Fruit fly (Drosophila melanogaster) whole organism, pupa: ENCODE data around the gene CG43165.

Experiments used
- CG10348 ChIP-seq: fragments of 200-800 bp; sonication (Bioruptor generic); IDR thresholded peaks from 2 replicates; pipeline ENCODE4 v1.3.6; 2022; ENCODE audit warnings: missing biosample characterization, missing genetic modification characterization
- CG12605 ChIP-seq: fragments of 200-800 bp; sonication (Bioruptor generic); IDR thresholded peaks from 2 replicates; pipeline ENCODE4 v1.3.6; 2022; ENCODE audit warnings: missing biosample characterization, missing genetic modification characterization
- CG13204 ChIP-seq: fragments of 200-800 bp; sonication (Bioruptor generic); optimal IDR thresholded peaks from 2 replicates; lab custom pipeline; 2018; ENCODE audit warnings: missing biosample characterization, mild to moderate bottlenecking, missing genetic modification characterization, moderate library complexity
- CG14655 ChIP-seq: fragments of 200-800 bp; sonication (Bioruptor generic); optimal IDR thresholded peaks from 3 replicates; lab custom pipeline; 2017; ENCODE audit warnings: mild to moderate bottlenecking, missing biosample characterization, missing genetic modification reagents, missing genetic modification characterization
- CG15710 ChIP-seq: fragments of 200-800 bp; sonication (Bioruptor generic); optimal IDR thresholded peaks from 2 replicates; lab custom pipeline; 2018; ENCODE audit warnings: missing biosample characterization, mild to moderate bottlenecking, missing genetic modification characterization, moderate library complexity
- CG17806 ChIP-seq: fragments of 200-800 bp; sonication (Bioruptor generic); optimal IDR thresholded peaks from 2 replicates; lab custom pipeline; 2018; ENCODE audit warnings: missing biosample characterization, mild to moderate bottlenecking, missing genetic modification characterization, moderate library complexity
- CG32121 ChIP-seq: fragments of 200-800 bp; sonication (Bioruptor generic); IDR thresholded peaks from 2 replicates; pipeline ENCODE4 v1.3.6; 2022; ENCODE audit warnings: missing biosample characterization, missing genetic modification characterization
- CG34367 ChIP-seq: fragments of 200-800 bp; sonication (Bioruptor generic); optimal IDR thresholded peaks from 2 replicates; lab custom pipeline; 2018; ENCODE audit warnings: missing biosample characterization, mild to moderate bottlenecking, missing genetic modification characterization
- CG4496 ChIP-seq: fragments of 200-800 bp; sonication (Bioruptor generic); IDR thresholded peaks from 3 replicates; pipeline ENCODE4 v1.3.6; 2022; ENCODE audit warnings: missing biosample characterization, missing genetic modification characterization
- CG8159 ChIP-seq: fragments of 200-800 bp; sonication (Bioruptor generic); optimal IDR thresholded peaks from 3 replicates; lab custom pipeline; 2018; ENCODE audit warnings: missing biosample characterization, mild to moderate bottlenecking, missing genetic modification characterization, moderate library complexity
- CG8301 ChIP-seq: fragments of 200-800 bp; sonication (Bioruptor generic); optimal IDR thresholded peaks from 2 replicates; lab custom pipeline; 2018; ENCODE audit warnings: missing biosample characterization, mild to moderate bottlenecking, missing genetic modification characterization
- CG9948 ChIP-seq: fragments of 200-800 bp; sonication (Bioruptor generic); optimal IDR thresholded peaks from 2 replicates; lab custom pipeline; 2018; ENCODE audit warnings: missing biosample characterization, mild to moderate bottlenecking, missing genetic modification characterization, moderate library complexity
- D1 ChIP-seq: fragments of 200-800 bp; sonication (Bioruptor generic); optimal IDR thresholded peaks from 2 replicates; lab custom pipeline; 2018; ENCODE audit warnings: missing biosample characterization, mild to moderate bottlenecking, missing genetic modification characterization, moderate library complexity
- EcR ChIP-seq: fragments of 200-800 bp; sonication (Bioruptor generic); optimal IDR thresholded peaks from 3 replicates; lab custom pipeline; 2019; ENCODE audit warnings: missing biosample characterization, missing genetic modification characterization, mild to moderate bottlenecking, moderate library complexity, missing genetic modification reagents
- Ets98B ChIP-seq: fragments of 200-800 bp; sonication (Bioruptor generic); IDR thresholded peaks from 2 replicates; pipeline ENCODE4 v1.3.6; 2022; ENCODE audit warnings: missing biosample characterization, missing genetic modification characterization
- Pif1A ChIP-seq: fragments of 200-800 bp; sonication (Bioruptor generic); optimal IDR thresholded peaks from 3 replicates; lab custom pipeline; 2016; ENCODE audit warnings: missing biosample characterization, missing genetic modification characterization
- Pif1B ChIP-seq: fragments of 200-800 bp; sonication (Bioruptor generic); optimal IDR thresholded peaks from 3 replicates; lab custom pipeline; 2016; ENCODE audit warnings: missing biosample characterization, missing genetic modification characterization
- Snoo ChIP-seq: fragments of 200-800 bp; sonication (Bioruptor generic); optimal IDR thresholded peaks from 3 replicates; lab custom pipeline; 2017; ENCODE audit warnings: missing biosample characterization, mild to moderate bottlenecking, missing genetic modification characterization, inconsistent platforms
- fd96Ca ChIP-seq: fragments of 200-800 bp; sonication (Bioruptor generic); IDR thresholded peaks from 3 replicates; pipeline ENCODE4 v1.3.6; 2022; ENCODE audit warnings: missing biosample characterization, missing genetic modification characterization
- gl ChIP-seq: fragments of 200-800 bp; sonication (Bioruptor generic); optimal IDR thresholded peaks from 2 replicates; lab custom pipeline; 2018; ENCODE audit warnings: missing biosample characterization, mild to moderate bottlenecking, missing genetic modification characterization
- rn ChIP-seq: fragments of 200-800 bp; sonication (Bioruptor generic); IDR thresholded peaks from 2 replicates; pipeline ENCODE4 v1.3.6; 2022; ENCODE audit warnings: missing biosample characterization, missing genetic modification characterization

The CG43165 gene

dm6 chr2L:3699895-3700294 lies 5.1 kb upstream of the CG43165 start, which contains the start of gene CG42465:
Gene CG42465 (plus strand): TSS chr2L:3700195.
- TF ChIP-seq CG13204 (GFP tag; lab: Kevin White, UChicago) (no peak), Pif1A (GFP tag; lab: Kevin White, UChicago) (no peak), D1 (tag; lab: Kevin White, UChicago) (no peak), CG34367 (tag; lab: Kevin White, UChicago) (no peak), Snoo (no peak), CG10348 (GFP tag; lab: Robert Waterston, UW) (no peak), CG14655 (GFP tag; lab: Kevin White, UChicago) (no peak), CG8159 (tag; lab: Kevin White, UChicago) (no peak), Pif1B (GFP tag; lab: Kevin White, UChicago) (no peak), CG8301 (no peak), CG17806 (tag; lab: Kevin White, UChicago) (no peak), CG12605 (GFP tag; lab: Robert Waterston, UW) (no peak), rn (GFP tag; lab: Robert Waterston, UW) (no peak), CG15710 (no peak), Ets98B (GFP tag; lab: Robert Waterston, UW) (no peak)

dm6 chr2L:3698992-3699514 lies 4.2 kb upstream of the CG43165 start, which contains the start of the genes CG10031 and CG42464:
Gene CG10031 (minus strand): TSS chr2L:3699092.
Gene CG42464 (plus strand): TSS chr2L:3699464.
- no peak for TF ChIP-seq CG13204 (GFP tag; lab: Kevin White, UChicago)
- TF ChIP-seq Pif1B (GFP tag; lab: Kevin White, UChicago), result no peak
- no peak for TF ChIP-seq CG9948 (tag; lab: Kevin White, UChicago)
- TF ChIP-seq CG14655 (GFP tag; lab: Kevin White, UChicago), result no peak
- no peak for TF ChIP-seq CG32121 (GFP tag; lab: Robert Waterston, UW)
- TF ChIP-seq gl, result no peak
- TF ChIP-seq CG4496, result no peak
- no peak for TF ChIP-seq CG8301
- no peak for TF ChIP-seq EcR (GFP tag; lab: Kevin White, UChicago)
- TF ChIP-seq Pif1A (GFP tag; lab: Kevin White, UChicago), result no peak
- TF ChIP-seq CG17806 (tag; lab: Kevin White, UChicago), result no peak
- no peak for TF ChIP-seq Snoo
- TF ChIP-seq CG34367 (tag; lab: Kevin White, UChicago), result no peak
- TF ChIP-seq CG15710, result no peak
- TF ChIP-seq rn (GFP tag; lab: Robert Waterston, UW), result no peak
- TF ChIP-seq CG8159 (tag; lab: Kevin White, UChicago), result no peak

- TF ChIP-seq CG12605 (GFP tag; lab: Robert Waterston, UW), result no peak
- no peak for TF ChIP-seq Snoo
- TF ChIP-seq Pif1B (GFP tag; lab: Kevin White, UChicago), result no peak
- no peak for TF ChIP-seq fd96Ca (GFP tag; lab: Robert Waterston, UW)
- TF ChIP-seq, all 21 proteins: peak for 0
These were observed 3.0 kb upstream of the CG43165 start, which contains the start of gene CG3604 for dm6 chr2L:3697772-3698171. Gene CG3604 (minus strand): TSS chr2L:3697872.

dm6 chr2L:3696438-3696837 lies 1.6 kb upstream of the CG43165 start, which contains the start of gene IM33:
Gene IM33 (minus strand): TSS chr2L:3696658.
- TF ChIP-seq D1 (tag; lab: Kevin White, UChicago), result no peak
- TF ChIP-seq CG34367 (tag; lab: Kevin White, UChicago), result no peak
- no peak for TF ChIP-seq CG9948 (tag; lab: Kevin White, UChicago)
- TF ChIP-seq CG13204 (GFP tag; lab: Kevin White, UChicago), result no peak
- no peak for TF ChIP-seq Pif1A (GFP tag; lab: Kevin White, UChicago)
- no peak for TF ChIP-seq CG32121 (GFP tag; lab: Robert Waterston, UW)
- no peak for TF ChIP-seq CG10348 (GFP tag; lab: Robert Waterston, UW)
- TF ChIP-seq gl, result no peak
- no peak for TF ChIP-seq fd96Ca (GFP tag; lab: Robert Waterston, UW)
- TF ChIP-seq CG12605 (GFP tag; lab: Robert Waterston, UW), result no peak
- TF ChIP-seq, all 21 proteins: peak for 0

dm6 chr2L:3695361-3695818 lies 570 bp upstream of the CG43165 start, which contains the start of gene CG16713:
Gene CG16713 (minus strand): TSS chr2L:3695411.
- no peak for TF ChIP-seq CG13204 (GFP tag; lab: Kevin White, UChicago)
- TF ChIP-seq Snoo, result no peak
- TF ChIP-seq rn (GFP tag; lab: Robert Waterston, UW), result no peak
- TF ChIP-seq CG10348 (GFP tag; lab: Robert Waterston, UW), result no peak
- TF ChIP-seq fd96Ca (GFP tag; lab: Robert Waterston, UW), result no peak
- no peak for TF ChIP-seq CG14655 (GFP tag; lab: Kevin White, UChicago)
- no peak for TF ChIP-seq CG17806 (tag; lab: Kevin White, UChicago)
- no peak for TF ChIP-seq D1 (tag; lab: Kevin White, UChicago)
- no peak for TF ChIP-seq CG8301
- TF ChIP-seq CG12605 (GFP tag; lab: Robert Waterston, UW), result no peak
- no peak for TF ChIP-seq Pif1B (GFP tag; lab: Kevin White, UChicago)
- no peak for TF ChIP-seq CG15710

dm6 chr2L:3693805-3694204 lies 1.0 kb downstream of the CG43165 start, which contains the start of gene Acp24A4:
Gene Acp24A4 (minus strand): TSS chr2L:3693905.
- TF ChIP-seq CG4496 (no peak), CG14655 (GFP tag; lab: Kevin White, UChicago) (no peak), rn (GFP tag; lab: Robert Waterston, UW) (no peak), CG15710 (no peak), Snoo (no peak), CG34367 (tag; lab: Kevin White, UChicago) (no peak), CG8159 (tag; lab: Kevin White, UChicago) (no peak), D1 (tag; lab: Kevin White, UChicago) (no peak), CG32121 (GFP tag; lab: Robert Waterston, UW) (no peak), Pif1A (GFP tag; lab: Kevin White, UChicago) (no peak), EcR (GFP tag; lab: Kevin White, UChicago) (no peak), CG13204 (GFP tag; lab: Kevin White, UChicago) (no peak), Pif1B (GFP tag; lab: Kevin White, UChicago) (no peak), CG12605 (GFP tag; lab: Robert Waterston, UW) (no peak)
